Worm (Caenorhabditis elegans): Measurements from ENCODE around the gene msp-32.

- TF ChIP-seq ama-1 (optimal IDR thresholded peaks at IDR 0.05), result no peak
- no peak for TF ChIP-seq flt-1 (GFP tag; IDR thresholded peaks at IDR 0.05)
- TF ChIP-seq hmbx-1 (tag; optimal IDR thresholded peaks at IDR 0.05), result no peak
- no peak for TF ChIP-seq scrt-1 (GFP tag; IDR thresholded peaks at IDR 0.05)
- TF ChIP-seq ceh-13 (GFP tag; optimal IDR thresholded peaks at IDR 0.05), result no peak
- TF ChIP-seq hmg-4 (GFP tag; optimal IDR thresholded peaks at IDR 0.05), result no peak
- no peak for TF ChIP-seq ets-7 (tag; optimal IDR thresholded peaks at IDR 0.05)
- no peak for TF ChIP-seq hnd-1 (tag; optimal IDR thresholded peaks at IDR 0.05)
- no peak for TF ChIP-seq tra-4 (tag; optimal IDR thresholded peaks at IDR 0.05)
- no peak for TF ChIP-seq tbx-11 (GFP tag; IDR thresholded peaks at IDR 0.05)
- no peak for TF ChIP-seq F13C5.2 (tag; optimal IDR thresholded peaks at IDR 0.05)
- no peak for TF ChIP-seq aly-1 (tag; optimal IDR thresholded peaks at IDR 0.05)
- TF ChIP-seq B0310.2 (tag; optimal IDR thresholded peaks at IDR 0.05), result no peak
- TF ChIP-seq pes-1 (GFP tag; IDR thresholded peaks at IDR 0.05), result no peak
Observed at ce11 chrII:4871834-4872233, 26.8 kb upstream of the msp-32 start.

Data from whole organism, early embryonic.